Fruit fly (Drosophila melanogaster) whole organism, prepupa: ENCODE data around the gene CG34462.

Experiments used
- CG10631 ChIP-seq: fragments of 200-800 bp; sonication (Bioruptor generic); optimal IDR thresholded peaks from 2 replicates; lab custom pipeline; 2016; ENCODE audit warnings: missing biosample characterization, missing genetic modification characterization
- CG10669 ChIP-seq: fragments of 200-800 bp; sonication (Bioruptor generic); optimal IDR thresholded peaks from 3 replicates; lab custom pipeline; 2018; ENCODE audit warnings: missing biosample characterization, mild to moderate bottlenecking, missing genetic modification characterization, moderate library complexity
- CG11294 ChIP-seq: fragments of 200-800 bp; sonication (Bioruptor generic); IDR thresholded peaks from 2 replicates; pipeline ENCODE4 v1.3.6; 2022; ENCODE audit warnings: missing biosample characterization, missing genetic modification characterization
- CG11762 ChIP-seq: fragments of 200-800 bp; sonication (Bioruptor generic); optimal IDR thresholded peaks from 3 replicates; lab custom pipeline; 2016; ENCODE audit warnings: missing biosample characterization, missing genetic modification characterization; ENCODE audit not compliant: insufficient read depth
- CG11902 ChIP-seq: fragments of 200-800 bp; sonication (Bioruptor generic); optimal IDR thresholded peaks from 3 replicates; lab custom pipeline; 2016; ENCODE audit warnings: missing biosample characterization, missing genetic modification characterization
- CG15336 ChIP-seq: fragments of 200-800 bp; sonication (Bioruptor generic); IDR thresholded peaks from 2 replicates; pipeline ENCODE4 v1.3.6; 2022; ENCODE audit warnings: missing biosample characterization, missing genetic modification characterization
- CG1621 ChIP-seq: fragments of 200-800 bp; sonication (Bioruptor generic); optimal IDR thresholded peaks from 3 replicates; lab custom pipeline; 2018; ENCODE audit warnings: missing biosample characterization, mild to moderate bottlenecking, missing genetic modification characterization
- CG16779 ChIP-seq: fragments of 200-800 bp; sonication (Bioruptor generic); optimal IDR thresholded peaks from 3 replicates; lab custom pipeline; 2017; ENCODE audit warnings: missing biosample characterization, mild to moderate bottlenecking, missing genetic modification characterization
- CG3032 ChIP-seq: fragments of 200-800 bp; optimal IDR thresholded peaks from 2 replicates; lab custom pipeline; 2019; ENCODE audit warnings: missing biosample characterization, mild to moderate bottlenecking, missing genetic modification characterization, moderate library complexity
- CG31627 ChIP-seq: fragments of 200-800 bp; sonication (Bioruptor generic); optimal IDR thresholded peaks from 3 replicates; lab custom pipeline; 2016; ENCODE audit warnings: missing biosample characterization, missing genetic modification characterization
- CG34406 ChIP-seq: fragments of 200-800 bp; sonication (Bioruptor generic); optimal IDR thresholded peaks from 3 replicates; lab custom pipeline; 2016; ENCODE audit warnings: missing biosample characterization, missing genetic modification characterization
- CG3919 ChIP-seq: fragments of 200-800 bp; sonication (Bioruptor generic); optimal IDR thresholded peaks from 3 replicates; lab custom pipeline; 2016; ENCODE audit warnings: missing biosample characterization, missing genetic modification characterization
- CG4318 ChIP-seq: fragments of 200-800 bp; sonication (Bioruptor generic); optimal IDR thresholded peaks from 3 replicates; lab custom pipeline; 2017; ENCODE audit warnings: missing biosample characterization, mild to moderate bottlenecking, missing genetic modification characterization
- CG6163 ChIP-seq: fragments of 200-800 bp; sonication (Bioruptor generic); IDR thresholded peaks from 3 replicates; pipeline ENCODE4 v1.3.6; 2022; ENCODE audit warnings: missing biosample characterization, missing genetic modification characterization
- CG6792 ChIP-seq: fragments of 200-800 bp; sonication (Bioruptor generic); optimal IDR thresholded peaks from 3 replicates; lab custom pipeline; 2016; ENCODE audit warnings: missing biosample characterization, missing genetic modification characterization
- CG6808 ChIP-seq: fragments of 200-800 bp; sonication (Bioruptor generic); optimal IDR thresholded peaks from 3 replicates; lab custom pipeline; 2017; ENCODE audit warnings: missing biosample characterization, missing genetic modification characterization, mild to moderate bottlenecking, moderate library complexity, missing genetic modification reagents
- CG6854 ChIP-seq: fragments of 200-800 bp; sonication (Bioruptor generic); optimal IDR thresholded peaks from 2 replicates; lab custom pipeline; 2017; ENCODE audit warnings: missing biosample characterization, mild to moderate bottlenecking, missing genetic modification characterization
- CG7368 ChIP-seq: fragments of 200-800 bp; sonication (Bioruptor generic); optimal IDR thresholded peaks from 3 replicates; lab custom pipeline; 2016; ENCODE audit warnings: missing biosample characterization, missing genetic modification characterization
- CG8119 ChIP-seq: fragments of 200-800 bp; sonication (Bioruptor generic); IDR thresholded peaks from 3 replicates; pipeline ENCODE4 v1.3.6; 2022; ENCODE audit warnings: missing biosample characterization, missing genetic modification characterization
- CG8319 ChIP-seq: fragments of 200-800 bp; sonication (Bioruptor generic); optimal IDR thresholded peaks from 3 replicates; lab custom pipeline; 2016; ENCODE audit warnings: missing biosample characterization, missing genetic modification characterization
- CG8632 ChIP-seq: fragments of 200-800 bp; sonication (Bioruptor generic); optimal IDR thresholded peaks from 3 replicates; lab custom pipeline; 2016; ENCODE audit warnings: missing biosample characterization, missing genetic modification characterization
- CG9139 ChIP-seq: fragments of 200-800 bp; sonication (Bioruptor generic); optimal IDR thresholded peaks from 3 replicates; lab custom pipeline; 2017; ENCODE audit warnings: missing biosample characterization, mild to moderate bottlenecking, missing genetic modification characterization
- Eip75B ChIP-seq: fragments of 200-800 bp; sonication (Bioruptor generic); optimal IDR thresholded peaks from 3 replicates; lab custom pipeline; 2016; ENCODE audit warnings: missing biosample characterization, missing genetic modification characterization
- Eip78C ChIP-seq: fragments of 200-800 bp; sonication (Bioruptor generic); peaks from one replicate; lab custom pipeline; 2016; ENCODE audit warnings: missing biosample characterization, missing genetic modification characterization
- Eip93F ChIP-seq: fragments of 200-800 bp; sonication (Bioruptor generic); optimal IDR thresholded peaks from 2 replicates; lab custom pipeline; 2016; ENCODE audit warnings: missing biosample characterization, mild to moderate bottlenecking, missing genetic modification characterization
- Ets96B ChIP-seq: fragments of 200-800 bp; optimal IDR thresholded peaks from 2 replicates; lab custom pipeline; 2019; ENCODE audit warnings: missing biosample characterization, mild to moderate bottlenecking, missing genetic modification characterization, moderate library complexity
- Gug ChIP-seq: fragments of 200-800 bp; sonication (Bioruptor generic); IDR thresholded peaks from 2 replicates; pipeline ENCODE4 v1.3.6; 2022; ENCODE audit warnings: missing biosample characterization, missing genetic modification characterization
- Hr39 ChIP-seq: fragments of 200-800 bp; sonication (Bioruptor generic); optimal IDR thresholded peaks from 2 replicates; lab custom pipeline; 2016; ENCODE audit warnings: missing biosample characterization, missing genetic modification characterization
- Hr4 ChIP-seq: fragments of 200-800 bp; sonication (Bioruptor generic); optimal IDR thresholded peaks from 3 replicates; lab custom pipeline; 2016; ENCODE audit warnings: missing biosample characterization, missing genetic modification characterization
- Sox102F ChIP-seq: fragments of 200-800 bp; sonication (Bioruptor generic); optimal IDR thresholded peaks from 2 replicates; lab custom pipeline; 2016; ENCODE audit warnings: missing biosample characterization, mild to moderate bottlenecking, missing genetic modification characterization
- achi ChIP-seq: fragments of 200-800 bp; sonication (Bioruptor generic); optimal IDR thresholded peaks from 3 replicates; lab custom pipeline; 2016; ENCODE audit warnings: missing biosample characterization, missing genetic modification characterization
- cyc ChIP-seq: fragments of 200-800 bp; sonication (Bioruptor generic); optimal IDR thresholded peaks from 3 replicates; lab custom pipeline; 2016; ENCODE audit warnings: missing biosample characterization, missing genetic modification characterization
- dsx ChIP-seq: fragments of 200-800 bp; optimal IDR thresholded peaks from 3 replicates; lab custom pipeline; 2019; ENCODE audit warnings: missing biosample characterization, mild to moderate bottlenecking, missing genetic modification characterization, moderate library complexity; ENCODE audit not compliant: poor library complexity, severe bottlenecking
- eg ChIP-seq: fragments of 200-800 bp; sonication (Bioruptor generic); IDR thresholded peaks from 3 replicates; pipeline ENCODE4 v1.3.6; 2022; ENCODE audit warnings: missing biosample characterization, missing genetic modification characterization
- esn ChIP-seq: fragments of 200-800 bp; sonication (Bioruptor generic); optimal IDR thresholded peaks from 2 replicates; lab custom pipeline; 2016; ENCODE audit warnings: missing biosample characterization, mild to moderate bottlenecking, missing genetic modification characterization, moderate library complexity
- fd59A ChIP-seq: fragments of 200-800 bp; sonication (Bioruptor generic); optimal IDR thresholded peaks from 2 replicates; lab custom pipeline; 2017; ENCODE audit warnings: missing biosample characterization, mild to moderate bottlenecking, missing genetic modification characterization, missing genetic modification reagents
- fkh ChIP-seq: fragments of 200-800 bp; sonication (Bioruptor generic); optimal IDR thresholded peaks from 3 replicates; lab custom pipeline; 2017; ENCODE audit warnings: missing biosample characterization, mild to moderate bottlenecking, missing genetic modification characterization, moderate library complexity
- lz ChIP-seq: fragments of 200-800 bp; sonication (Bioruptor generic); optimal IDR thresholded peaks from 3 replicates; lab custom pipeline; 2016; ENCODE audit warnings: missing biosample characterization, missing genetic modification characterization
- net ChIP-seq: fragments of 200-800 bp; sonication (Bioruptor generic); optimal IDR thresholded peaks from 3 replicates; lab custom pipeline; 2016; ENCODE audit warnings: missing biosample characterization, missing genetic modification characterization
- spab ChIP-seq: fragments of 200-800 bp; sonication (Bioruptor generic); optimal IDR thresholded peaks from 2 replicates; lab custom pipeline; 2017; ENCODE audit warnings: missing biosample characterization, mild to moderate bottlenecking, missing genetic modification characterization, missing genetic modification reagents
- ss ChIP-seq, 2 experiments: fragments of 200-800 bp; sonication (Bioruptor generic); optimal IDR thresholded peaks; 2 replicates in 1 of 2; 3 replicates in 1 of 2; lab custom pipeline; 2017 to 2018; ENCODE audit warnings: mild to moderate bottlenecking in 2 of 2, missing biosample characterization in 2 of 2, missing genetic modification characterization in 2 of 2, moderate library complexity in 1 of 2
- svp ChIP-seq: fragments of 200-800 bp; sonication (Bioruptor generic); peaks from one replicate; lab custom pipeline; 2016; ENCODE audit warnings: missing biosample characterization, missing genetic modification characterization
- topi ChIP-seq: fragments of 200-800 bp; sonication (Bioruptor generic); optimal IDR thresholded peaks from 3 replicates; lab custom pipeline; 2016; ENCODE audit warnings: missing biosample characterization, missing genetic modification characterization
- vri ChIP-seq: fragments of 200-800 bp; sonication (Bioruptor generic); optimal IDR thresholded peaks from 3 replicates; lab custom pipeline; 2016; ENCODE audit warnings: missing biosample characterization, mild to moderate bottlenecking, missing genetic modification characterization

The CG34462 gene

dm6 chr3L:8358138-8358537 lies 29.8 kb downstream of the CG34462 start:
- TF ChIP-seq CG15336 (peak; percentile 60), CG8319 (peak; percentile 16), Gug (GFP tag; lab: Robert Waterston, UW) (no peak), CG8632 (GFP tag; lab: Kevin White, UChicago) (no peak), fd59A (GFP tag; lab: Kevin White, UChicago) (peak; percentile 32), CG6808 (GFP tag; lab: Kevin White, UChicago) (peak; percentile 68), cyc (GFP tag; lab: Kevin White, UChicago) (peak; percentile 36), CG10631 (no peak), esn (peak; percentile 62), fkh (no peak), dsx (no peak), Ets96B (tag; lab: Kevin White, UChicago) (no peak), CG7368 (GFP tag; lab: Kevin White, UChicago) (peak; percentile 24), vri (GFP tag; lab: Kevin White, UChicago) (no peak), CG31627 (GFP tag; lab: Kevin White, UChicago) (peak; percentile 11), CG9139 (GFP tag; lab: Kevin White, UChicago) (no peak), Eip75B (GFP tag; lab: Kevin White, UChicago) (no peak), Sox102F (GFP tag; lab: Kevin White, UChicago) (no peak), CG11294 (GFP tag; lab: Robert Waterston, UW) (no peak), eg (GFP tag; lab: Robert Waterston, UW) (peak; percentile 52; the same call in 1 of the 3 replicates), CG1621 (tag; lab: Kevin White, UChicago) (no peak), Eip93F (GFP tag; lab: Kevin White, UChicago) (no peak), topi (GFP tag; lab: Kevin White, UChicago) (no peak), lz (GFP tag; lab: Kevin White, UChicago) (no peak), CG6163 (GFP tag; lab: Robert Waterston, UW) (0 out of 3 replicates have a peak, but pooled peaks have one; percentile 37), CG11902 (peak; percentile 4), Hr39 (GFP tag; lab: Kevin White, UChicago) (peak; percentile 22), CG10669 (GFP tag; lab: Kevin White, UChicago) (no peak), svp (GFP tag; lab: Kevin White, UChicago) (peak; percentile 83), CG16779 (peak; percentile 39), CG8119 (GFP tag; lab: Robert Waterston, UW) (peak; percentile 53; the same call in 1 of the 3 replicates), CG6854 (no peak), CG11762 (GFP tag; lab: Kevin White, UChicago) (peak; percentile 38), Hr4 (GFP tag; lab: Kevin White, UChicago) (no peak), CG3919 (GFP tag; lab: Kevin White, UChicago) (no peak), CG3032 (tag; lab: Kevin White, UChicago) (no peak), spab (GFP tag; lab: Kevin White, UChicago) (peak; percentile 48), ss (GFP tag; optimal IDR thresholded peaks at IDR 0.05; lab: Kevin White, UChicago) (no peak)

dm6 chr3L:8358776-8359455 lies 30.5 kb downstream of the CG34462 start:
- TF ChIP-seq Sox102F (GFP tag; lab: Kevin White, UChicago), result no peak
- peak; percentile 87 for TF ChIP-seq vri (GFP tag; lab: Kevin White, UChicago)
- TF ChIP-seq net (GFP tag; lab: Kevin White, UChicago), result no peak
- no peak for TF ChIP-seq CG34406 (GFP tag; lab: Kevin White, UChicago)
- no peak for TF ChIP-seq CG6792 (GFP tag; lab: Kevin White, UChicago)
- TF ChIP-seq Eip78C (GFP tag; lab: Kevin White, UChicago), result peak; percentile 36
- no peak for TF ChIP-seq Eip75B (GFP tag; lab: Kevin White, UChicago)
- TF ChIP-seq CG10631, result no peak
- TF ChIP-seq CG4318 (GFP tag; lab: Kevin White, UChicago), result no peak
- no peak for TF ChIP-seq dsx
- no peak for TF ChIP-seq CG10669 (GFP tag; lab: Kevin White, UChicago)
- peak; percentile 62 for TF ChIP-seq fkh
- peak; percentile 84 for TF ChIP-seq achi (GFP tag; lab: Kevin White, UChicago)
